Fruit fly (Drosophila melanogaster): Measurements from ENCODE around the gene Cds.

The Cds gene

dm6 chr3L:8180464-8181137, 53.0 kb downstream of the Cds start, which contains the start of the genes mthl7 and Uxs (continued):
- TF ChIP-seq YL-1 (GFP tag; optimal IDR thresholded peaks at IDR 0.05), result peak; percentile 46
- TF ChIP-seq CG14860 (GFP tag; IDR thresholded peaks at IDR 0.05; ENCODE audit: partially characterized antibody), result no peak
- peak; percentile 35; the same call in 1 of the 3 replicates for TF ChIP-seq knrl (GFP tag; IDR thresholded peaks at IDR 0.05; ENCODE audit: partially characterized antibody)
- TF ChIP-seq Side (GFP tag; optimal IDR thresholded peaks at IDR 0.05), result no peak
- peak; percentile 41 for TF ChIP-seq MESR4 (GFP tag; optimal IDR thresholded peaks at IDR 0.05)
- TF ChIP-seq sens (GFP tag), result peak; percentile 81
- TF ChIP-seq eyg (GFP tag; optimal IDR thresholded peaks at IDR 0.05), result no peak
- TF ChIP-seq vnd (GFP tag; IDR thresholded peaks at IDR 0.05; ENCODE audit: partially characterized antibody), result no peak
- peak; percentile 58 for TF ChIP-seq unc-4 (GFP tag; IDR thresholded peaks at IDR 0.05; ENCODE audit: partially characterized antibody)
- no peak for TF ChIP-seq Max (GFP tag; optimal IDR thresholded peaks at IDR 0.05)
- no peak for TF ChIP-seq ems (GFP tag; optimal IDR thresholded peaks at IDR 0.05)
- TF ChIP-seq Ets97D (GFP tag; optimal IDR thresholded peaks at IDR 0.05), result peak; percentile 16
- TF ChIP-seq ERR (GFP tag; optimal IDR thresholded peaks at IDR 0.05), result no peak
- no peak for TF ChIP-seq CG2889 (GFP tag; IDR thresholded peaks at IDR 0.05)
- TF ChIP-seq twi (tag; optimal IDR thresholded peaks at IDR 0.05), result no peak
- TF ChIP-seq CG10543 (GFP tag; optimal IDR thresholded peaks at IDR 0.05), result no peak
- TF ChIP-seq NC2β (GFP tag; optimal IDR thresholded peaks at IDR 0.05), result no peak
- no peak for TF ChIP-seq pnt (GFP tag; optimal IDR thresholded peaks at IDR 0.05)
- TF ChIP-seq CG12104 (GFP tag; optimal IDR thresholded peaks at IDR 0.05), result no peak
- TF ChIP-seq zfh1 (GFP tag; IDR thresholded peaks at IDR 0.05), result no peak
- TF ChIP-seq bab2 (GFP tag; optimal IDR thresholded peaks at IDR 0.05), result no peak
- TF ChIP-seq Hmr (GFP tag; optimal IDR thresholded peaks at IDR 0.05), result no peak
- no peak for TF ChIP-seq rib (GFP tag; IDR thresholded peaks at IDR 0.05)
- peak; percentile 90 for TF ChIP-seq Dp (GFP tag; optimal IDR thresholded peaks at IDR 0.05)
- TF ChIP-seq slou (GFP tag; optimal IDR thresholded peaks at IDR 0.05), result no peak
- TF ChIP-seq Ravus (GFP tag; IDR thresholded peaks at IDR 0.05), result no peak
- no peak for TF ChIP-seq seq (GFP tag; IDR thresholded peaks at IDR 0.05)
- no peak for TF ChIP-seq Rx (GFP tag; IDR thresholded peaks at IDR 0.05)
- peak; percentile 9 for TF ChIP-seq HmgZ (tag; optimal IDR thresholded peaks at IDR 0.05)
- no peak for TF ChIP-seq CG2199 (GFP tag; IDR thresholded peaks at IDR 0.05)
- TF ChIP-seq sna (GFP tag; IDR thresholded peaks at IDR 0.05; ENCODE audit: partially characterized antibody), result peak; percentile 22; the same call in 1 of the 2 replicates
- no peak for TF ChIP-seq CG9876 (GFP tag; optimal IDR thresholded peaks at IDR 0.05)
- TF ChIP-seq CG31224 (GFP tag; IDR thresholded peaks at IDR 0.05), result no peak
- no peak for TF ChIP-seq CG6813 (GFP tag; optimal IDR thresholded peaks at IDR 0.05)
- TF ChIP-seq tin (GFP tag; optimal IDR thresholded peaks at IDR 0.05), result no peak
- no peak for TF ChIP-seq Myb (GFP tag; optimal IDR thresholded peaks at IDR 0.05)
- TF ChIP-seq Mrtf (GFP tag; IDR thresholded peaks at IDR 0.05), result no peak
- TF ChIP-seq crp (GFP tag; optimal IDR thresholded peaks at IDR 0.05), result peak in 1 of 2 experiments; percentile 56
- TF ChIP-seq Dref (GFP tag; IDR thresholded peaks at IDR 0.05), result peak; percentile 47
- no peak for TF ChIP-seq esg (GFP tag; conservative IDR thresholded peaks at IDR 0.05)
- TF ChIP-seq schlank (tag; optimal IDR thresholded peaks at IDR 0.05), result no peak
- TF ChIP-seq pb (GFP tag; optimal IDR thresholded peaks at IDR 0.05), result no peak
- TF ChIP-seq stwl (tag; optimal IDR thresholded peaks at IDR 0.05), result peak; percentile 4
- TF ChIP-seq MBD-R2 (GFP tag; IDR thresholded peaks at IDR 0.05), result peak; percentile 75
- peak; percentile 1 for TF ChIP-seq CG34376 (GFP tag; optimal IDR thresholded peaks at IDR 0.05)
- no peak for TF ChIP-seq lilli (GFP tag; optimal IDR thresholded peaks at IDR 0.05)
- TF ChIP-seq CG3995 (GFP tag; optimal IDR thresholded peaks at IDR 0.05), result no peak
- TF ChIP-seq CG2202 (tag; optimal IDR thresholded peaks at IDR 0.05), result no peak
- no peak for TF ChIP-seq CG6791 (GFP tag; IDR thresholded peaks at IDR 0.05; ENCODE audit: partially characterized antibody)
- no peak for TF ChIP-seq fru (optimal IDR thresholded peaks at IDR 0.05)
- TF ChIP-seq onecut (GFP tag; IDR thresholded peaks at IDR 0.05), result no peak
